Worm (Caenorhabditis elegans) whole organism, L2 larva: Measurements from ENCODE around the gene gcy-32.

Experiments
- C34F6.9 ChIP-seq: fragments of 150-350 bp; optimal IDR thresholded peaks from 2 replicates; lab custom pipeline; 2014; ENCODE audit warnings: missing biosample characterization, missing genetic modification characterization
- F13H6.1 ChIP-seq: sonication (generic microtip); optimal IDR thresholded peaks from 2 replicates; lab custom pipeline; 2016; ENCODE audit warnings: missing genetic modification characterization, missing compliant biosample characterization
- R02D3.7 ChIP-seq: fragments of 150-350 bp; optimal IDR thresholded peaks from 2 replicates; lab custom pipeline; 2014; ENCODE audit warnings: missing biosample characterization, missing genetic modification characterization
- Y55F3AM.14 ChIP-seq: fragments of 200-800 bp; sonication (Bioruptor generic); optimal IDR thresholded peaks from 2 replicates; lab custom pipeline; 2018; ENCODE audit warnings: mild to moderate bottlenecking, missing genetic modification characterization, missing compliant biosample characterization
- ZK546.5 ChIP-seq: sonication (generic microtip); optimal IDR thresholded peaks from 2 replicates; lab custom pipeline; 2017; ENCODE audit warnings: missing biosample characterization, missing genetic modification characterization
- alr-1 ChIP-seq: fragments of 150-350 bp; optimal IDR thresholded peaks from 2 replicates; lab custom pipeline; 2014; ENCODE audit warnings: missing biosample characterization, missing genetic modification characterization
- aly-2 ChIP-seq: fragments of 150-350 bp; optimal IDR thresholded peaks from 2 replicates; lab custom pipeline; 2014; ENCODE audit warnings: missing biosample characterization, missing genetic modification characterization
- ama-1 ChIP-seq: fragments of 150-350 bp; optimal IDR thresholded peaks from 2 replicates; lab custom pipeline; 2018; ENCODE audit warnings: inconsistent platforms
- blmp-1 ChIP-seq: sonication (generic microtip); optimal IDR thresholded peaks from 2 replicates; lab custom pipeline; 2017; ENCODE audit warnings: missing genetic modification characterization, mild to moderate bottlenecking, missing compliant biosample characterization, antibody characterized with exemption, moderate library complexity; ENCODE audit not compliant: insufficient read depth
- ceh-16 ChIP-seq: fragments of 150-350 bp; optimal IDR thresholded peaks from 2 replicates; lab custom pipeline; 2014; ENCODE audit warnings: missing biosample characterization, missing genetic modification characterization
- ceh-82 ChIP-seq: fragments of 150-350 bp; optimal IDR thresholded peaks from 2 replicates; lab custom pipeline; 2014; ENCODE audit warnings: missing biosample characterization, missing genetic modification characterization
- crh-2 ChIP-seq: sonication (generic microtip); optimal IDR thresholded peaks from 2 replicates; lab custom pipeline; 2017; ENCODE audit warnings: missing biosample characterization, missing genetic modification characterization
- dmd-4 ChIP-seq: sonication (generic microtip); optimal IDR thresholded peaks from 2 replicates; lab custom pipeline; 2017; ENCODE audit warnings: missing biosample characterization, missing genetic modification characterization
- egl-27 ChIP-seq: sonication (generic microtip); optimal IDR thresholded peaks from 3 replicates; lab custom pipeline; 2017; ENCODE audit warnings: missing biosample characterization, missing genetic modification reagents, missing genetic modification characterization
- elt-1 ChIP-seq: fragments of 150-350 bp; optimal IDR thresholded peaks from 2 replicates; lab custom pipeline; 2014; ENCODE audit warnings: missing biosample characterization, missing genetic modification characterization
- elt-3 ChIP-seq: sonication (generic microtip); optimal IDR thresholded peaks from 2 replicates; lab custom pipeline; 2017; ENCODE audit warnings: missing biosample characterization, missing genetic modification characterization
- fos-1 ChIP-seq: fragments of 150-350 bp; optimal IDR thresholded peaks from 2 replicates; lab custom pipeline; 2014; ENCODE audit warnings: missing biosample characterization, missing genetic modification characterization
- gmeb-1 ChIP-seq: fragments of 150-350 bp; optimal IDR thresholded peaks from 2 replicates; lab custom pipeline; 2014; ENCODE audit warnings: missing biosample characterization, missing genetic modification characterization
- lin-11 ChIP-seq: fragments of 150-350 bp; sonication (generic microtip); optimal IDR thresholded peaks from 2 replicates; lab custom pipeline; 2014; ENCODE audit warnings: missing biosample characterization, missing genetic modification characterization, inconsistent platforms, mixed read lengths
- lin-13 ChIP-seq: fragments of 150-350 bp; optimal IDR thresholded peaks from 2 replicates; lab custom pipeline; 2014; ENCODE audit warnings: missing biosample characterization, missing genetic modification reagents, missing genetic modification characterization
- lin-39 ChIP-seq: fragments of 150-350 bp; optimal IDR thresholded peaks from 2 replicates; lab custom pipeline; 2014; ENCODE audit warnings: missing biosample characterization, missing genetic modification reagents, missing genetic modification characterization
- lsy-2 ChIP-seq, 2 experiments: fragments of 150-350 bp in 1 of 2; sonication (generic microtip) in 1 of 2; optimal IDR thresholded peaks; 2 replicates each; lab custom pipeline; 2014 to 2017; ENCODE audit warnings: missing biosample characterization in 2 of 2, missing genetic modification characterization in 2 of 2
- mab-5 ChIP-seq: fragments of 150-350 bp; optimal IDR thresholded peaks from 2 replicates; lab custom pipeline; 2014; ENCODE audit warnings: missing biosample characterization, missing genetic modification characterization
- mbf-1 ChIP-seq: sonication (generic microtip); optimal IDR thresholded peaks from 2 replicates; lab custom pipeline; 2017; ENCODE audit warnings: missing biosample characterization, missing genetic modification characterization
- mdl-1 ChIP-seq, 2 experiments: fragments of 150-350 bp in 1 of 2; sonication (generic microtip) in 1 of 2; optimal IDR thresholded peaks; 2 replicates each; lab custom pipeline; 2017; ENCODE audit warnings: missing biosample characterization in 2 of 2, missing genetic modification characterization in 2 of 2
- nhr-10 ChIP-seq: sonication (generic microtip); optimal IDR thresholded peaks from 2 replicates; lab custom pipeline; 2017; ENCODE audit warnings: missing biosample characterization, missing genetic modification characterization
- nhr-11 ChIP-seq: fragments of 150-350 bp; optimal IDR thresholded peaks from 2 replicates; lab custom pipeline; 2014; ENCODE audit warnings: missing biosample characterization, missing genetic modification characterization
- nhr-12 ChIP-seq: fragments of 150-350 bp; optimal IDR thresholded peaks from 2 replicates; lab custom pipeline; 2014; ENCODE audit warnings: missing biosample characterization, missing genetic modification characterization
- nhr-129 ChIP-seq: fragments of 150-350 bp; optimal IDR thresholded peaks from 2 replicates; lab custom pipeline; 2014; ENCODE audit warnings: missing biosample characterization, missing genetic modification characterization
- nhr-21 ChIP-seq: fragments of 150-350 bp; optimal IDR thresholded peaks from 2 replicates; lab custom pipeline; 2014; ENCODE audit warnings: missing biosample characterization, missing genetic modification characterization
- nhr-23 ChIP-seq: fragments of 150-350 bp; optimal IDR thresholded peaks from 2 replicates; lab custom pipeline; 2014; ENCODE audit warnings: missing biosample characterization, missing genetic modification reagents, missing genetic modification characterization
- nhr-237 ChIP-seq: fragments of 150-350 bp; optimal IDR thresholded peaks from 2 replicates; lab custom pipeline; 2014; ENCODE audit warnings: missing biosample characterization, missing genetic modification characterization
- nhr-25 ChIP-seq: fragments of 150-350 bp; sonication (generic microtip); optimal IDR thresholded peaks from 3 replicates; lab custom pipeline; 2014; ENCODE audit warnings: missing biosample characterization, missing genetic modification characterization
- nhr-6 ChIP-seq: fragments of 150-350 bp; optimal IDR thresholded peaks from 2 replicates; lab custom pipeline; 2014; ENCODE audit warnings: missing biosample characterization, missing genetic modification characterization
- nhr-77 ChIP-seq: fragments of 150-350 bp; optimal IDR thresholded peaks from 2 replicates; lab custom pipeline; 2014; ENCODE audit warnings: missing biosample characterization, missing genetic modification characterization
- peb-1 ChIP-seq: fragments of 150-350 bp; optimal IDR thresholded peaks from 2 replicates; lab custom pipeline; 2014; ENCODE audit warnings: missing biosample characterization, missing genetic modification characterization
- sem-4 ChIP-seq: fragments of 150-350 bp; optimal IDR thresholded peaks from 2 replicates; lab custom pipeline; 2014; ENCODE audit warnings: missing biosample characterization, missing genetic modification reagents, missing genetic modification characterization
- skn-1 ChIP-seq: sonication (generic microtip); optimal IDR thresholded peaks from 2 replicates; lab custom pipeline; 2017; ENCODE audit warnings: missing biosample characterization, missing genetic modification characterization
- sma-9 ChIP-seq, 2 experiments: fragments of 150-350 bp in 1 of 2; sonication (generic microtip) in 1 of 2; optimal IDR thresholded peaks; 2 replicates each; lab custom pipeline; 2014 to 2016; ENCODE audit warnings: missing genetic modification characterization in 2 of 2, mild to moderate bottlenecking in 1 of 2, missing biosample characterization in 1 of 2, missing compliant biosample characterization in 1 of 2, missing genetic modification reagents in 1 of 2, moderate library complexity in 1 of 2
- snpc-4 ChIP-seq: fragments of 150-350 bp; optimal IDR thresholded peaks from 2 replicates; lab custom pipeline; 2014; ENCODE audit warnings: missing biosample characterization, missing genetic modification characterization
- unc-39 ChIP-seq: fragments of 150-350 bp; optimal IDR thresholded peaks from 2 replicates; lab custom pipeline; 2014; ENCODE audit warnings: missing biosample characterization, missing genetic modification characterization
- unc-55 ChIP-seq: fragments of 150-350 bp; sonication (generic microtip); optimal IDR thresholded peaks from 3 replicates; lab custom pipeline; 2014; ENCODE audit warnings: missing biosample characterization, missing genetic modification reagents, missing genetic modification characterization
- unc-62 ChIP-seq: fragments of 150-350 bp; optimal IDR thresholded peaks from 2 replicates; lab custom pipeline; 2014; ENCODE audit warnings: missing biosample characterization, missing genetic modification reagents, missing genetic modification characterization
- zag-1 ChIP-seq: fragments of 150-350 bp; optimal IDR thresholded peaks from 2 replicates; lab custom pipeline; 2014; ENCODE audit warnings: missing biosample characterization, missing genetic modification characterization
- ztf-1 ChIP-seq: fragments of 200-800 bp; sonication (Bioruptor generic); conservative IDR thresholded peaks from 2 replicates; pipeline ENCODE4 v1.3.6; 2022; ENCODE audit warnings: missing genetic modification characterization, missing compliant biosample characterization
- ztf-11 ChIP-seq: sonication (generic microtip); optimal IDR thresholded peaks from 2 replicates; lab custom pipeline; 2017; ENCODE audit warnings: missing biosample characterization, missing genetic modification characterization
- ztf-4 ChIP-seq: fragments of 150-350 bp; optimal IDR thresholded peaks from 2 replicates; lab custom pipeline; 2014; ENCODE audit warnings: missing biosample characterization, missing genetic modification characterization

gcy-32 gene

DNA sequence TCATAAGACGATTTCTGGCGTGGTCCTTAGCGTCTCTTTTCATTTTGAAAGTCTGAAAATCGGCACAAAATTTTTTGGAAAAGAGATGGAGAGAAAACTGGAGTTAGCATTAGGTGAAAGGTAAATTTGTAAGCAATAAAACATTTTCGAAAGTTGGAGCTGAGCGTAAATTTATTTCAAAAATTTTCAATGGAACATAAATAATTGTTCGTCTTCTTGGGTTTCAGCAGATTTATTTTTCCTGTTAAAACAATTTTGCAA, 6.4 kb downstream of the gcy-32 start, which contains the start of gene C06B3.6:
C06B3.6 (minus strand) TSS at position 52 of the 261 bp plus-strand sequence.
- TF ChIP-seq peb-1 (tag; lab: Kevin White, UChicago) (no peak), nhr-23 (tag; lab: Kevin White, UChicago) (no peak), egl-27 (tag; lab: Kevin White, UChicago) (no peak), ZK546.5 (tag; lab: Kevin White, UChicago) (no peak), unc-62 (GFP tag; lab: Kevin White, UChicago) (no peak), nhr-77 (tag; lab: Kevin White, UChicago) (no peak), gmeb-1 (tag; lab: Kevin White, UChicago) (no peak)
- TF ChIP-seq, all 48 proteins: peak for 0

DNA sequence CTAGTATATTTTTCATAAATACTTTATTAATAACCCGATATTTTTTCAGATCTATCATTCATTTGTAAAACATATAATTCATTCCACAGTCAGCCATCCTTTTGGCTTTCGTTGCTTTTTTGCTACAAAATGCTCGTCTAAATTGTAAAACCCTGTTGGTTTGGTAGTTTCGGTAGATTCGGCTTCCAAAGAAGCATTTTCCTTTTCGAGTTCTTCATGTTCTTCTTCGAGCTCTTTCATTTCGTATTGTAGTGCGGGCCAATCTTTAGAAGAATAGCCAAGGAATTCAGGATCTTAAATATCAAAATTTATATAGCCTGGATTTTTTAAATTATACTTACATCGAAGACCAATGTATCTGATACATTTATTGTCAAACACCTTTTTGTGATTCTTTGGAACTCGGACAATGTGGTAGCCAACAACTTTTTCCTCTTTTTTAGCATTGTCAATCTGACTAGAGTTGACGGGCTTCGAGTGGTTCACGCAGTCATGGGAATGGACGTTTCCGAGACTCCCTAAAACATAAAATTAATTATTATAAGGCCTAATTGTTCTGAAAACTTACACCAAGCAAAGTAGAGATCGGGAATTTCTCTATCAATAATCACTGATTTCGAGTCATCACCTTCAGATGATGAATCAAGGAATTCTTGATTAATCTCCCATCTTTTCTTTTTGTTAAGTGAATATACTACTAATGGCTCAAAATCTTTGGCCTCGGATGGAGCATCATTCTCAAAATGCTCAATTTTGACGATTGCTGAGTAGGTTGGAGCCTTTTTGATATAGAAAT, 7.0 kb downstream of the gcy-32 start:
- TF ChIP-seq Y55F3AM.14 (peak; percentile 29), lsy-2 (tag; optimal IDR thresholded peaks at IDR 0.05; lab: Kevin White, UChicago) (peak in 1 of 2 experiments; percentile 38), ztf-4 (tag; lab: Kevin White, UChicago) (peak; percentile 66), C34F6.9 (tag; lab: Kevin White, UChicago) (no peak), ama-1 (peak; percentile 92), sma-9 (GFP tag; optimal IDR thresholded peaks at IDR 0.05; lab: Kevin White, UChicago) (peak; percentile 8), sma-9 (tag; optimal IDR thresholded peaks at IDR 0.05; lab: Kevin White, UChicago) (no peak)

DNA sequence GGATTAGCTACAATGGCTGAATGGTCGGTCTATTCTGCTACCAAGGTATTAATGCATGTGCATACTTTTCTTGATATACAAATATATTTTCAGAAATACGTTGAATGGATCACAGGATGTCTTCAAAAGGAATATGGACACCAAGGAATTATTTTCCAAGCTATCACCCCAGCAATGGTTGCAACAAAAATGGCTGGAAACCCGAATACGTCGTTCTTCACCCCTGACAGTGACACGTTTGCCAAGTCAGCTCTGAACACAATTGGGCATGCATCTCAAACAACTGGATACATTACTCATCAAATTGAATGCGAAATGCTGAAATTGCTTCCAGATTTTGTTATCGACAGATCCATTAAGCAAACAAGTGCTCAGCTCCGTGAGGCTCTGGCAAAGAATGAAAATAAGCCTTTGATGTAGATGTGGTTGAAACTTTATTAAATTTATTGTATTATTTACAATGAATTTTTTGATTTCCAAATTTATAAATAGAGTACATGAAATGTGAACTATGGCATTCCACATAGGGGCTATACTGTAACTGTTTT, 7.7 kb downstream of the gcy-32 start:
- TF ChIP-seq sma-9 (GFP tag; optimal IDR thresholded peaks at IDR 0.05; lab: Kevin White, UChicago), result peak; percentile 42
- no peak for TF ChIP-seq sma-9 (tag; optimal IDR thresholded peaks at IDR 0.05; lab: Kevin White, UChicago)
- no peak for TF ChIP-seq nhr-6 (tag; lab: Kevin White, UChicago)
- TF ChIP-seq R02D3.7 (tag; lab: Kevin White, UChicago), result no peak
- peak; percentile 11 for TF ChIP-seq F13H6.1 (tag; lab: Kevin White, UChicago)
- no peak for TF ChIP-seq ceh-16 (tag; lab: Kevin White, UChicago)
- TF ChIP-seq nhr-11, result no peak
- peak; percentile 46 for TF ChIP-seq nhr-21 (tag; lab: Kevin White, UChicago)
- TF ChIP-seq nhr-129 (tag; lab: Kevin White, UChicago), result peak; percentile 58
- peak; percentile 22 for TF ChIP-seq nhr-25 (tag; lab: Kevin White, UChicago)
- TF ChIP-seq sem-4, result peak; percentile 17
- TF ChIP-seq fos-1 (tag; lab: Kevin White, UChicago), result no peak
- TF ChIP-seq nhr-12 (tag; lab: Kevin White, UChicago), result peak; percentile 35
- TF ChIP-seq peb-1 (tag; lab: Kevin White, UChicago), result no peak
- TF ChIP-seq alr-1, result no peak
- no peak for TF ChIP-seq zag-1 (tag; lab: Kevin White, UChicago)
- TF ChIP-seq nhr-237 (tag; lab: Kevin White, UChicago), result no peak
- TF ChIP-seq ztf-4 (tag; lab: Kevin White, UChicago), result peak; percentile 53
- no peak for TF ChIP-seq lin-39
- no peak for TF ChIP-seq mdl-1 (tag; optimal IDR thresholded peaks at IDR 0.05; lab: Kevin White, UChicago)
- TF ChIP-seq ceh-82 (tag; lab: Kevin White, UChicago), result no peak
- TF ChIP-seq ZK546.5 (tag; lab: Kevin White, UChicago), result no peak
- no peak for TF ChIP-seq snpc-4
- no peak for TF ChIP-seq unc-55 (GFP tag; lab: Kevin White, UChicago)
- no peak for TF ChIP-seq mab-5 (tag; lab: Kevin White, UChicago)
- TF ChIP-seq aly-2 (tag; lab: Kevin White, UChicago), result no peak
- no peak for TF ChIP-seq skn-1
- no peak for TF ChIP-seq nhr-23 (tag; lab: Kevin White, UChicago)
- TF ChIP-seq unc-39 (tag; lab: Kevin White, UChicago), result no peak
- peak; percentile 64 for TF ChIP-seq gmeb-1 (tag; lab: Kevin White, UChicago)
- TF ChIP-seq crh-2 (tag; lab: Kevin White, UChicago), result peak; percentile 62
- peak; percentile 96 for TF ChIP-seq ama-1
- TF ChIP-seq nhr-77 (tag; lab: Kevin White, UChicago), result no peak
- no peak for TF ChIP-seq unc-62 (GFP tag; lab: Kevin White, UChicago)
- TF ChIP-seq blmp-1 (tag; lab: Kevin White, UChicago), result no peak
- no peak for TF ChIP-seq elt-3 (tag; lab: Kevin White, UChicago)
- no peak for TF ChIP-seq ztf-11
- peak; percentile 49 for TF ChIP-seq lin-13 (GFP tag; lab: Kevin White, UChicago)
- TF ChIP-seq dmd-4 (tag; lab: Kevin White, UChicago), result no peak
- no peak for TF ChIP-seq egl-27 (tag; lab: Kevin White, UChicago)
- no peak for TF ChIP-seq mbf-1
- TF ChIP-seq Y55F3AM.14, result peak; percentile 47
- no peak for TF ChIP-seq elt-1 (tag; lab: Kevin White, UChicago)
- TF ChIP-seq lin-11 (tag; lab: Kevin White, UChicago), result no peak
- TF ChIP-seq ztf-1, result no peak
- TF ChIP-seq nhr-10 (tag; lab: Kevin White, UChicago), result no peak
- TF ChIP-seq lsy-2 (tag; optimal IDR thresholded peaks at IDR 0.05; lab: Kevin White, UChicago), result peak in 1 of 2 experiments; percentile 60
